Worm (Caenorhabditis elegans) whole organism, midembryonic: ENCODE results near the gene Y27F2A.9.
"Not testable (repeated sequence)": the region's sequence is repeated elsewhere in the genome, so short reads cannot be mapped to it uniquely, and the experiment has no call there.

ENCODE experiments used
- T22C8.4 ChIP-seq: fragments of 200-800 bp; sonication (Bioruptor generic); IDR thresholded peaks from 2 replicates; pipeline ENCODE4 v1.3.6; 2022; ENCODE audit warnings: missing genetic modification characterization, missing compliant biosample characterization
- cog-1 ChIP-seq: sonication (generic microtip); optimal IDR thresholded peaks from 2 replicates; lab custom pipeline; 2016; ENCODE audit warnings: missing genetic modification characterization, missing compliant biosample characterization
- flt-1 ChIP-seq: fragments of 200-800 bp; sonication (Bioruptor generic); IDR thresholded peaks from 2 replicates; pipeline ENCODE4 v1.3.6; 2022; ENCODE audit warnings: missing genetic modification characterization, missing compliant biosample characterization
- klf-2 ChIP-seq: fragments of 200-800 bp; sonication (Bioruptor generic); conservative IDR thresholded peaks from 2 replicates; pipeline ENCODE4 v1.3.6; 2022; ENCODE audit warnings: missing genetic modification reagents, missing genetic modification characterization, missing compliant biosample characterization
- med-1 ChIP-seq: sonication (generic microtip); optimal IDR thresholded peaks from 2 replicates; lab custom pipeline; 2017; ENCODE audit warnings: missing genetic modification characterization, mild to moderate bottlenecking, missing compliant biosample characterization, antibody characterized with exemption, missing genetic modification reagents; ENCODE audit not compliant: insufficient read depth
- ref-1 ChIP-seq: fragments of 200-800 bp; sonication (Bioruptor generic); conservative IDR thresholded peaks from 2 replicates; pipeline ENCODE4 v1.3.6; 2022; ENCODE audit warnings: missing genetic modification reagents, missing genetic modification characterization, missing compliant biosample characterization
- tab-1 ChIP-seq: fragments of 200-800 bp; sonication (Bioruptor generic); IDR thresholded peaks from 2 replicates; pipeline ENCODE4 v1.3.6; 2022; ENCODE audit warnings: missing genetic modification characterization, missing compliant biosample characterization
- ztf-23 ChIP-seq: fragments of 200-800 bp; sonication (Bioruptor generic); IDR thresholded peaks from 2 replicates; pipeline ENCODE4 v1.3.6; 2022; ENCODE audit warnings: missing genetic modification reagents, missing genetic modification characterization, missing compliant biosample characterization
- ztf-29 ChIP-seq: fragments of 200-800 bp; sonication (Bioruptor generic); IDR thresholded peaks from 2 replicates; pipeline ENCODE4 v1.3.6; 2022; ENCODE audit warnings: missing genetic modification reagents, missing genetic modification characterization, missing compliant biosample characterization

Y27F2A.9 gene

ce11 chrII:3191544-3191943 is at the start of gene Y27F2A.9:
Y27F2A.9 (minus strand) TSS chrII:3191644.
- TF ChIP-seq T22C8.4, flt-1, ztf-29 (GFP tag; lab: Robert Waterston, UW): not testable (repeated sequence)

ce11 chrII:3240207-3240606 is 48.8 kb upstream of the Y27F2A.9 start, which contains the start of gene C17F4.3:
C17F4.3 (plus strand) TSS chrII:3240507.
- TF ChIP-seq T22C8.4 (GFP tag; lab: Robert Waterston, UW) (no peak), flt-1 (GFP tag; lab: Robert Waterston, UW) (no peak), med-1 (GFP tag; lab: Kevin White, UChicago) (no peak), ref-1 (GFP tag; lab: Robert Waterston, UW) (no peak)

ce11 chrII:3237038-3237521 is 45.6 kb upstream of the Y27F2A.9 start, which contains the start of the genes srz-67 and C17F4.11:
srz-67 (minus strand) TSS chrII:3237138.
C17F4.11 (plus strand) TSS chrII:3237471.
- TF ChIP-seq T22C8.4 (GFP tag; lab: Robert Waterston, UW): no peak

- no peak for TF ChIP-seq flt-1 (GFP tag; lab: Robert Waterston, UW)
- TF ChIP-seq klf-2 (GFP tag; lab: Robert Waterston, UW): no peak
- no peak for TF ChIP-seq T22C8.4 (GFP tag; lab: Robert Waterston, UW)
- TF ChIP-seq tab-1 (GFP tag; lab: Robert Waterston, UW): no peak
- no peak for TF ChIP-seq med-1 (GFP tag; lab: Kevin White, UChicago)
- TF ChIP-seq ref-1 (GFP tag; lab: Robert Waterston, UW): no peak
- TF ChIP-seq ztf-23 (GFP tag; lab: Robert Waterston, UW): no peak
- no peak for TF ChIP-seq ztf-29 (GFP tag; lab: Robert Waterston, UW)
- no peak for TF ChIP-seq cog-1 (tag; lab: Kevin White, UChicago)
Observed at ce11 chrII:3234725-3235124, 43.3 kb upstream of the Y27F2A.9 start, which contains the start of gene C17F4.8. C17F4.8 (minus strand) TSS chrII:3234825.

- TF ChIP-seq ztf-29 (GFP tag; lab: Robert Waterston, UW) (no peak), T22C8.4 (GFP tag; lab: Robert Waterston, UW) (no peak), cog-1 (tag; lab: Kevin White, UChicago) (no peak), klf-2 (GFP tag; lab: Robert Waterston, UW) (no peak), ztf-23 (GFP tag; lab: Robert Waterston, UW) (no peak), ref-1 (GFP tag; lab: Robert Waterston, UW) (no peak), tab-1 (GFP tag; lab: Robert Waterston, UW) (no peak), med-1 (GFP tag; lab: Kevin White, UChicago) (no peak), flt-1 (GFP tag; lab: Robert Waterston, UW) (no peak)
Observed at ce11 chrII:3230422-3230821, 39.0 kb upstream of the Y27F2A.9 start, which contains the start of gene srh-297. srh-297 (minus strand) TSS chrII:3230522.

ce11 chrII:3225780-3226179 is 34.3 kb upstream of the Y27F2A.9 start, which contains the start of gene ZC239.17:
ZC239.17 (minus strand) TSS chrII:3225880.
- TF ChIP-seq ztf-29 (GFP tag; lab: Robert Waterston, UW) (no peak), klf-2 (GFP tag; lab: Robert Waterston, UW) (no peak), cog-1 (tag; lab: Kevin White, UChicago) (no peak), ref-1 (GFP tag; lab: Robert Waterston, UW) (no peak), ztf-23 (GFP tag; lab: Robert Waterston, UW) (no peak), flt-1 (GFP tag; lab: Robert Waterston, UW) (no peak), T22C8.4 (GFP tag; lab: Robert Waterston, UW) (no peak), med-1 (GFP tag; lab: Kevin White, UChicago) (no peak), tab-1 (GFP tag; lab: Robert Waterston, UW) (no peak)

- TF ChIP-seq flt-1 (GFP tag; lab: Robert Waterston, UW): no peak
- no peak for TF ChIP-seq T22C8.4 (GFP tag; lab: Robert Waterston, UW)
- TF ChIP-seq ref-1 (GFP tag; lab: Robert Waterston, UW): no peak
- TF ChIP-seq ztf-23 (GFP tag; lab: Robert Waterston, UW): no peak
- no peak for TF ChIP-seq med-1 (GFP tag; lab: Kevin White, UChicago)
- TF ChIP-seq tab-1 (GFP tag; lab: Robert Waterston, UW): no peak
- TF ChIP-seq ztf-29 (GFP tag; lab: Robert Waterston, UW): no peak
- no peak for TF ChIP-seq cog-1 (tag; lab: Kevin White, UChicago)
- no peak for TF ChIP-seq klf-2 (GFP tag; lab: Robert Waterston, UW)
Observed at ce11 chrII:3225200-3225599, 33.8 kb upstream of the Y27F2A.9 start, which contains the start of gene ZC239.16. ZC239.16 (minus strand) TSS chrII:3225319.

ce11 chrII:3224631-3225030 is 33.2 kb upstream of the Y27F2A.9 start, which contains the start of gene ZC239.15:
ZC239.15 (minus strand) TSS chrII:3224731.
- TF ChIP-seq klf-2 (GFP tag; lab: Robert Waterston, UW): no peak
- no peak for TF ChIP-seq ref-1 (GFP tag; lab: Robert Waterston, UW)
- TF ChIP-seq flt-1 (GFP tag; lab: Robert Waterston, UW): no peak
- TF ChIP-seq med-1 (GFP tag; lab: Kevin White, UChicago): no peak
- no peak for TF ChIP-seq ztf-29 (GFP tag; lab: Robert Waterston, UW)
- no peak for TF ChIP-seq cog-1 (tag; lab: Kevin White, UChicago)
- TF ChIP-seq ztf-23 (GFP tag; lab: Robert Waterston, UW): no peak
- TF ChIP-seq T22C8.4 (GFP tag; lab: Robert Waterston, UW): no peak
- no peak for TF ChIP-seq tab-1 (GFP tag; lab: Robert Waterston, UW)

ce11 chrII:3222686-3223085 is 31.2 kb upstream of the Y27F2A.9 start, which contains the start of gene ZC239.13:
ZC239.13 (minus strand) TSS chrII:3222839.
- no peak for TF ChIP-seq flt-1 (GFP tag; lab: Robert Waterston, UW)
- TF ChIP-seq cog-1 (tag; lab: Kevin White, UChicago): no peak
- no peak for TF ChIP-seq T22C8.4 (GFP tag; lab: Robert Waterston, UW)
- no peak for TF ChIP-seq med-1 (GFP tag; lab: Kevin White, UChicago)
- TF ChIP-seq klf-2 (GFP tag; lab: Robert Waterston, UW): no peak
